Fruit fly (Drosophila melanogaster) whole organism, prepupa: ENCODE results near the gene CG7600.

ENCODE experiments used
- Blimp-1 ChIP-seq: fragments of 200-800 bp; sonication (Bioruptor generic); optimal IDR thresholded peaks from 3 replicates; lab custom pipeline; 2017; ENCODE audit warnings: missing biosample characterization, missing genetic modification characterization, mild to moderate bottlenecking, moderate library complexity, missing genetic modification reagents
- Lpt ChIP-seq: fragments of 200-800 bp; sonication (Bioruptor generic); optimal IDR thresholded peaks from 3 replicates; lab custom pipeline; 2016; ENCODE audit warnings: missing biosample characterization, missing genetic modification characterization
- pdm3 ChIP-seq: fragments of 200-800 bp; sonication (Bioruptor generic); optimal IDR thresholded peaks from 3 replicates; lab custom pipeline; 2016; ENCODE audit warnings: missing biosample characterization, missing genetic modification characterization

DNA sequence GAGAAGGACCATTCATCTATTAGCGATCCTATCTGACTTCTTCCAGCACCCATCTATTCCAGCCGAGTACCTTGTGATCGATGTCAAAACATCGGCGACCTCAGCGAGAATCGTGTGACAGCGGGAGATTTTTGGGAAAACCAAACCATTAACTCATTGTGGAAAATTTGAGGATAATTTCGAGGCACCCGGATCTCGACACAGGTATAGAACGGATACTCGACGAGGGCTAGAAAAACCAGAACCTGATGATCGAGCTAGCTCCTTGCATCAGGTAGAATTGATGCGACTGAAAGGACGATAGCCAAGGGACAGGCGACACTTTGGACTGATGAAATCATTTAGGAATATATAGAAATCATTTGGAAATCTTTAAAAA is 32.7 kb downstream of the CG7600 start:
- TF ChIP-seq pdm3 (GFP tag; lab: Kevin White, UChicago): no peak
- TF ChIP-seq Lpt (GFP tag; lab: Kevin White, UChicago): no peak
- TF ChIP-seq Blimp-1 (GFP tag; lab: Kevin White, UChicago): no peak
